Worm (Caenorhabditis elegans): Measurements from ENCODE around the gene F32D8.8.

- no peak for TF ChIP-seq ztf-4 (tag; optimal IDR thresholded peaks at IDR 0.05)
- no peak for TF ChIP-seq lin-15B (tag; optimal IDR thresholded peaks at IDR 0.05)
Observed at ce11 chrV:10898629-10899028, 4.0 kb downstream of the F32D8.8 start.
